Worm (Caenorhabditis elegans): ENCODE data around the gene ubc-23.
A peak's percentile ranks its signal among the peaks of the same experiment; 100 is the strongest.

Gene ubc-23

DNA sequence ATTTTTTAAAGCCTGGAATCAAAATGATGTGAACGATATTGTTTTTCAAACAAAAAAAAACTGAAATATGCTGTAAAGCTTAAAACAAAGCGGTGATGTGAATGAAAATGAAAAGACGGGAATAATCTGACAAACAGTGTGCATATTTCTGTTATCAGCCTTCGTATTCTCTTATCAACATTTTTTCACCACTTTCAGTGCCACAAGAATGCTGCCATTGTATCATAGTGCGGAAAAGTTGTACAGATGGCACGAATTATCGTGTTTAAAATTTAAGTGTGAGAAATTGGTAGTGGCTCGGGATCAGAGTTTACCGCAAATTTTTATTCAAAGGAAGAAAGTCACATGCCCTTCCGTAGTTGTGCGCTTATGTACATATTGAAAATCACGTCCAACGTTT is 19.7 kb upstream of the ubc-23 start, which contains the start of gene ifd-1 (continued):
- TF ChIP-seq snpc-4 (tag; optimal IDR thresholded peaks at IDR 0.05) (no peak), nhr-77 (tag; optimal IDR thresholded peaks at IDR 0.05) (peak; percentile 40), gei-8 (GFP tag; optimal IDR thresholded peaks at IDR 0.05) (no peak), lir-3 (tag; optimal IDR thresholded peaks at IDR 0.05) (no peak), nhr-111 (GFP tag; optimal IDR thresholded peaks at IDR 0.05) (no peak)

DNA sequence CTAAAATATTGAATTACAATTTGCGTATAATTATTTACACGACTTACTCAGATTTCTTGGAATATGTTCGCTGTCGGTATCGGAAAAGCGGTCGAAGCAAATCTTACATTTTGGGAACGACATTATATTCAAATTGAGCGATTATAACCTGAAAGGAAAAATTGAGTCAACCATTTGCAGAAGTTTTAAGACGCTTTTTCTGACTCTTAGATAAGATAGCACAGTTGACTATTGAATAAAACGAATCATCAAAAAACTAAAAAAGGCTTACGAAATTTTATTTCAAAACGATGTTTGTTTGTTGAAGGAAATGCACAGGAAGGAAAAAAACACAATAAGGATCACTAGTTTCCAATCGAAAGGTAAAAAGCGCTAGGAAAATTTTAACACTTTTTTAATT is 15.7 kb upstream of the ubc-23 start, which contains the start of gene rcs-1:
Gene rcs-1 (minus strand): TSS at position 176 of the 400 bp plus-strand sequence.
- TF ChIP-seq hlh-11 (tag; optimal IDR thresholded peaks at IDR 0.05) (no peak), daf-16 (GFP tag; optimal IDR thresholded peaks at IDR 0.05) (no peak), daf-16 (tag; optimal IDR thresholded peaks at IDR 0.05) (peak; percentile 6), pqm-1 (tag; optimal IDR thresholded peaks at IDR 0.05) (peak; percentile 54)

DNA sequence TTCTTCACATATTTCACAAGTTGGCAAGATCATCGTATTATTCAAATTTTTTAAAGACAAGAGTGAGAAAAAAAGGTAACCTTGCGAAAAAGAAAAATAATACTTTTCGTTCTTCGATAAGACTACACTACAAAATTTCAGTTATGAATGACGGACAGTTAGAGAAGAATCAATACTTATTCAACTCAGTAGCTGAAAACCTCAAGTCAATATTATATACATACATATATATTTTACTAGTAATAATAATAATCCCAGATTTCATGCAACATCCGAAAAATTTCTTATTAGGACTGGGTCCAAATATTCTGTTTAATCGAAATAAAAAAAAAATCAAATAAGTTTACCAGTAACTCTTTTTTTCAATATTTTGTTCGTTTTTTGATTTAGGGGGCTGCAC is 12.9 kb upstream of the ubc-23 start, which contains the start of gene C28G1.6:
Gene C28G1.6 (minus strand): TSS at position 101 of the 400 bp plus-strand sequence.
- TF ChIP-seq nhr-41 (GFP tag; IDR thresholded peaks at IDR 0.05) (no peak), unc-62 (GFP tag; optimal IDR thresholded peaks at IDR 0.05 in 1 of 2) (no peak), unc-62 (tag; optimal IDR thresholded peaks at IDR 0.05) (no peak), lin-15B (tag; optimal IDR thresholded peaks at IDR 0.05) (no peak), nhr-77 (tag; optimal IDR thresholded peaks at IDR 0.05) (no peak), ceh-82 (tag; optimal IDR thresholded peaks at IDR 0.05) (no peak), daf-12 (tag; optimal IDR thresholded peaks at IDR 0.05) (no peak), dmd-6 (GFP tag; IDR thresholded peaks at IDR 0.05) (peak; percentile 12; the same call in 1 of the 2 replicates), lin-1 (GFP tag; IDR thresholded peaks at IDR 0.05) (no peak), pqm-1 (tag; optimal IDR thresholded peaks at IDR 0.05) (peak; percentile 17), aly-2 (tag; optimal IDR thresholded peaks at IDR 0.05) (no peak), daf-16 (GFP tag; optimal IDR thresholded peaks at IDR 0.05) (no peak), daf-16 (tag; optimal IDR thresholded peaks at IDR 0.05) (peak; percentile 36)

DNA sequence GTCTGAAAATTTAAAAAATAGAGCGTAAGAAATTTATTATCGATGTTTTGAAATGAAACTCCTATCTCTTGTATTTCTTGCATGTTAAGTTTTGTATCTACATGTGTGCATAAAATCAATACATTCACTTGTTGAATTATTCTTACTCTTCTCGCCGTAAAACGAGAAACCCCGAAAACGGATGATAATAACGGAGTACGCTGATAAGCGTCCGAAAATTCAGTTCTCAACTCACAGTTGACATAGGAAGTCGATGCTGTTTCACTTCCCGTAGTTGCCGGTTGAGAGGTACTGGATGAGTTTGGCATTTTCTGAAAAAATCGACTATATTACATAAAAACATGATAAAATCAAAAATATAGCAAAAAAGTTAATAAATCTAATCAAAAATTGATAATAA is 8.7 kb upstream of the ubc-23 start, which contains the start of gene sec-15:
Gene sec-15 (minus strand): TSS at position 311 of the 400 bp plus-strand sequence.
- TF ChIP-seq php-3 (GFP tag; IDR thresholded peaks at IDR 0.05) = no peak
- TF ChIP-seq nhr-6 (tag; optimal IDR thresholded peaks at IDR 0.05) = no peak
- no peak for TF ChIP-seq hif-1 (tag; optimal IDR thresholded peaks at IDR 0.05)
- no peak for TF ChIP-seq ceh-32 (tag; optimal IDR thresholded peaks at IDR 0.05; ENCODE audit: poor library complexity)
- TF ChIP-seq arid-1 (GFP tag; conservative IDR thresholded peaks at IDR 0.05) = no peak
- TF ChIP-seq mep-1 (tag; optimal IDR thresholded peaks at IDR 0.05) = no peak
- TF ChIP-seq pqm-1 (tag; optimal IDR thresholded peaks at IDR 0.05) = peak; percentile 81
- TF ChIP-seq daf-16 (GFP tag; optimal IDR thresholded peaks at IDR 0.05) = no peak
- TF ChIP-seq daf-16 (tag; optimal IDR thresholded peaks at IDR 0.05) = peak; percentile 45

DNA sequence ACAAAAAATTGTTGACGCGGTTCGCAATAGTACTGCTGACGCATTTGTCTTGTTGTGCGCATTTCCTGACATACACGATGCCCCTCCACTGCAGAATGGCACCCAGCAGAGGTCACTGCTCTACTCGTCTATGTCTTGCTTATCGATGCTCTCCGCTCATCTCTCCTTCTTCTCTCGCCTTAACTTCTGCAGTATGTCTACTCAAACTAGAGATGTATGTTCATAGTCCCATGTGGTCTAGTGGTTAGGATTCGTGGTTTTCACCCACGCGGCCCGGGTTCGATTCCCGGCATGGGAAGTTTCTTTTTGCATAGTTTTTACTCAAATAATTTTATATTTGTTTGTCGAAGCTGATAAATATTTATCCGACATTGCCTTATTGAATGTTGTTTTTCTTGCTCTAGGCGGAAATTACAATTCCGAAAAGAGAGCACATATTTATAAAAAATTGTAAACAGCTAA is 8.2 kb upstream of the ubc-23 start, which contains the start of gene C28G1.2:
Gene C28G1.2 (plus strand): TSS at position 130 of the 462 bp plus-strand sequence.
- TF ChIP-seq ctbp-1 (GFP tag; IDR thresholded peaks at IDR 0.05) (peak; percentile 94), egl-43 (GFP tag; IDR thresholded peaks at IDR 0.05) (peak; percentile 99), pha-4 (GFP tag; IDR thresholded peaks at IDR 0.05) (peak; percentile 97), pha-4 (tag; optimal IDR thresholded peaks at IDR 0.05) (peak; percentile 37), lin-39 (tag; optimal IDR thresholded peaks at IDR 0.05) (no peak), unc-39 (tag; optimal IDR thresholded peaks at IDR 0.05) (no peak), lin-15B (tag; optimal IDR thresholded peaks at IDR 0.05) (no peak), php-3 (GFP tag; IDR thresholded peaks at IDR 0.05) (peak; percentile 78), unc-62 (GFP tag; optimal IDR thresholded peaks at IDR 0.05 in 1 of 2) (peak in 1 of 2 experiments; percentile 98), unc-62 (tag; optimal IDR thresholded peaks at IDR 0.05) (no peak), jun-1 (tag; optimal IDR thresholded peaks at IDR 0.05) (peak; percentile 57), nhr-10 (tag; optimal IDR thresholded peaks at IDR 0.05) (peak; percentile 18), gei-8 (GFP tag; optimal IDR thresholded peaks at IDR 0.05) (peak; percentile 87), nhr-28 (tag; optimal IDR thresholded peaks at IDR 0.05) (peak; percentile 72), madf-9 (GFP tag; conservative IDR thresholded peaks at IDR 0.05) (peak; percentile 94), zag-1 (tag; optimal IDR thresholded peaks at IDR 0.05) (peak; percentile 48), zip-2 (tag; optimal IDR thresholded peaks at IDR 0.05) (peak; percentile 68), unc-130 (GFP tag; optimal IDR thresholded peaks at IDR 0.05) (peak; percentile 67), D1046.2 (GFP tag; IDR thresholded peaks at IDR 0.05) (peak; percentile 89), dmd-6 (GFP tag; IDR thresholded peaks at IDR 0.05) (peak; percentile 88), dve-1 (tag; optimal IDR thresholded peaks at IDR 0.05; ENCODE audit: insufficient read depth) (peak; percentile 95), lin-13 (GFP tag; optimal IDR thresholded peaks at IDR 0.05) (peak; percentile 77), lin-1 (GFP tag; IDR thresholded peaks at IDR 0.05) (peak; percentile 83), ceh-32 (tag; optimal IDR thresholded peaks at IDR 0.05; ENCODE audit: poor library complexity) (no peak), ces-1 (GFP tag; optimal IDR thresholded peaks at IDR 0.05) (peak; percentile 60), zfp-3 (GFP tag; conservative IDR thresholded peaks at IDR 0.05) (peak; percentile 88), tag-97 (GFP tag; IDR thresholded peaks at IDR 0.05) (no peak)
